Fruit fly (Drosophila melanogaster) Kc167 (cell line): ENCODE data around the gene Tsp74F.

Source experiments
- Myc ChIP-seq: fragments of >200 bp; optimal IDR thresholded peaks from 2 replicates; lab custom pipeline; 2017; ENCODE audit warnings: missing external identifiers
- Sin3A ChIP-seq: fragments of >200 bp; optimal IDR thresholded peaks from 2 replicates; lab custom pipeline; 2018; ENCODE audit warnings: missing external identifiers
- h ChIP-seq: fragments of >200 bp; optimal IDR thresholded peaks from 3 replicates; lab custom pipeline; 2018; ENCODE audit warnings: missing external identifiers
- psq ChIP-seq: fragments of >200 bp; optimal IDR thresholded peaks from 2 replicates; lab custom pipeline; 2017; ENCODE audit warnings: missing external identifiers

dm6 chr3L:17940988-17941387, 45.3 kb upstream of the Tsp74F start:
- no peak for TF ChIP-seq psq (lab: Kevin White, UChicago)
- no peak for TF ChIP-seq Myc (lab: Kevin White, UChicago)
- TF ChIP-seq h = no peak
- no peak for TF ChIP-seq Sin3A
